Fruit fly (Drosophila melanogaster) whole organism, embryonic: ENCODE data around the gene CG14252.

Experiments
- ATbp ChIP-seq: fragments of 200-800 bp; sonication (Bioruptor generic); optimal IDR thresholded peaks from 2 replicates; lab custom pipeline; 2017; ENCODE audit warnings: missing biosample characterization, mild to moderate bottlenecking, missing genetic modification characterization, missing genetic modification reagents
- Bdp1 ChIP-seq: fragments of 200-800 bp; sonication (Bioruptor generic); optimal IDR thresholded peaks from 3 replicates; lab custom pipeline; 2016; ENCODE audit warnings: missing biosample characterization, missing genetic modification characterization
- Bgb ChIP-seq: fragments of 200-800 bp; sonication (Bioruptor generic); IDR thresholded peaks from 2 replicates; pipeline ENCODE4 v1.3.6; 2022; ENCODE audit warnings: missing biosample characterization, missing genetic modification characterization; ENCODE audit not compliant: partially characterized antibody
- CG10147 ChIP-seq: fragments of 200-800 bp; sonication (Bioruptor generic); optimal IDR thresholded peaks from 2 replicates; lab custom pipeline; 2019; ENCODE audit warnings: missing biosample characterization, mild to moderate bottlenecking, missing genetic modification characterization, moderate library complexity
- CG10959 ChIP-seq: fragments of 200-800 bp; sonication (Bioruptor generic); IDR thresholded peaks from 2 replicates; pipeline ENCODE4 v1.3.6; 2022; ENCODE audit warnings: missing biosample characterization, missing genetic modification characterization
- CG11398 ChIP-seq: fragments of 200-800 bp; sonication (Bioruptor generic); optimal IDR thresholded peaks from 2 replicates; lab custom pipeline; 2016; ENCODE audit warnings: missing biosample characterization, missing genetic modification characterization
- CG11560 ChIP-seq: fragments of 200-800 bp; sonication (Bioruptor generic); IDR thresholded peaks from 3 replicates; pipeline ENCODE4 v1.3.6; 2022; ENCODE audit warnings: missing biosample characterization, missing genetic modification characterization
- CG12071 ChIP-seq: fragments of 200-800 bp; sonication (Bioruptor generic); optimal IDR thresholded peaks from 3 replicates; lab custom pipeline; 2018; ENCODE audit warnings: missing biosample characterization, mild to moderate bottlenecking, missing genetic modification characterization
- CG12391 ChIP-seq: fragments of 200-800 bp; sonication (Bioruptor generic); optimal IDR thresholded peaks from 3 replicates; lab custom pipeline; 2018; ENCODE audit warnings: missing biosample characterization, mild to moderate bottlenecking, missing genetic modification characterization, moderate library complexity
- CG13287 ChIP-seq: fragments of 200-800 bp; sonication (Bioruptor generic); IDR thresholded peaks from 2 replicates; pipeline ENCODE4 v1.3.6; 2022; ENCODE audit warnings: missing biosample characterization, missing genetic modification characterization; ENCODE audit not compliant: partially characterized antibody
- CG15011 ChIP-seq: fragments of 200-800 bp; sonication (Bioruptor generic); optimal IDR thresholded peaks from 3 replicates; lab custom pipeline; 2018; ENCODE audit warnings: missing biosample characterization, mild to moderate bottlenecking, missing genetic modification characterization
- CG15696 ChIP-seq: fragments of 200-800 bp; sonication (Bioruptor generic); optimal IDR thresholded peaks from 2 replicates; lab custom pipeline; 2019; ENCODE audit warnings: missing biosample characterization, mild to moderate bottlenecking, missing genetic modification characterization, moderate library complexity
- CG17359 ChIP-seq: fragments of 200-800 bp; sonication (Bioruptor generic); optimal IDR thresholded peaks from 3 replicates; lab custom pipeline; 2018; ENCODE audit warnings: missing biosample characterization, mild to moderate bottlenecking, missing genetic modification characterization, moderate library complexity
- CG17361 ChIP-seq: fragments of 200-800 bp; sonication (Bioruptor generic); IDR thresholded peaks from 3 replicates; pipeline ENCODE4 v1.3.6; 2022; ENCODE audit warnings: missing biosample characterization, missing genetic modification characterization
- CG17802 ChIP-seq: fragments of 200-800 bp; sonication (Bioruptor generic); optimal IDR thresholded peaks from 2 replicates; lab custom pipeline; 2018; ENCODE audit warnings: missing biosample characterization, mild to moderate bottlenecking, missing genetic modification characterization, moderate library complexity
- CG17912 ChIP-seq: fragments of 200-800 bp; sonication (Bioruptor generic); optimal IDR thresholded peaks from 2 replicates; lab custom pipeline; 2018; ENCODE audit warnings: missing biosample characterization, mild to moderate bottlenecking, missing genetic modification characterization
- CG30403 ChIP-seq: fragments of 200-800 bp; sonication (Bioruptor generic); optimal IDR thresholded peaks from 3 replicates; lab custom pipeline; 2016; ENCODE audit warnings: missing biosample characterization, missing genetic modification characterization
- CG8388 ChIP-seq: fragments of 200-800 bp; sonication (Bioruptor generic); optimal IDR thresholded peaks from 2 replicates; lab custom pipeline; 2019; ENCODE audit warnings: missing biosample characterization, mild to moderate bottlenecking, missing genetic modification characterization, moderate library complexity
- CG8765 ChIP-seq: fragments of 200-800 bp; sonication (Bioruptor generic); IDR thresholded peaks from 2 replicates; pipeline ENCODE4 v1.3.6; 2022; ENCODE audit warnings: missing biosample characterization, missing genetic modification characterization
- CG9609 ChIP-seq: fragments of 200-800 bp; sonication (Bioruptor generic); optimal IDR thresholded peaks from 3 replicates; lab custom pipeline; 2016; ENCODE audit warnings: missing biosample characterization, missing genetic modification characterization
- Dip2 ChIP-seq: fragments of 200-800 bp; sonication (Bioruptor generic); IDR thresholded peaks from 2 replicates; pipeline ENCODE4 v1.3.6; 2022; ENCODE audit warnings: missing biosample characterization, missing genetic modification characterization
- Fer1 ChIP-seq: fragments of 200-800 bp; sonication (Bioruptor generic); optimal IDR thresholded peaks from 2 replicates; lab custom pipeline; 2017; ENCODE audit warnings: missing biosample characterization, mild to moderate bottlenecking, missing genetic modification characterization
- Hmx ChIP-seq: fragments of 200-800 bp; sonication (Bioruptor generic); optimal IDR thresholded peaks from 2 replicates; lab custom pipeline; 2016; ENCODE audit warnings: missing biosample characterization, missing genetic modification characterization
- Hr3 ChIP-seq: fragments of 200-800 bp; sonication (Bioruptor generic); optimal IDR thresholded peaks from 3 replicates; lab custom pipeline; 2016; ENCODE audit warnings: missing biosample characterization, missing genetic modification characterization
- Hsf ChIP-seq: fragments of 200-800 bp; sonication (Bioruptor generic); optimal IDR thresholded peaks from 3 replicates; lab custom pipeline; 2016; ENCODE audit warnings: missing biosample characterization, missing genetic modification characterization
- Meics ChIP-seq: fragments of 200-800 bp; sonication (Bioruptor generic); optimal IDR thresholded peaks from 2 replicates; lab custom pipeline; 2017; ENCODE audit warnings: missing biosample characterization, mild to moderate bottlenecking, missing genetic modification characterization
- Nf-YC ChIP-seq: fragments of 200-800 bp; optimal IDR thresholded peaks from 3 replicates; lab custom pipeline; 2019; ENCODE audit warnings: missing biosample characterization, mild to moderate bottlenecking, missing genetic modification characterization, moderate library complexity
- Ravus ChIP-seq: fragments of 200-800 bp; sonication (Bioruptor generic); IDR thresholded peaks from 2 replicates; pipeline ENCODE4 v1.3.6; 2022; ENCODE audit warnings: missing biosample characterization, missing genetic modification characterization
- al ChIP-seq: fragments of 200-800 bp; sonication (Bioruptor generic); IDR thresholded peaks from 2 replicates; pipeline ENCODE4 v1.3.6; 2022; ENCODE audit warnings: missing biosample characterization, missing genetic modification characterization
- aop ChIP-seq: fragments of 200-800 bp; sonication (Bioruptor generic); IDR thresholded peaks from 2 replicates; pipeline ENCODE4 v1.3.6; 2022; ENCODE audit warnings: missing biosample characterization, missing genetic modification characterization
- dati ChIP-seq: fragments of 200-800 bp; sonication (Bioruptor generic); IDR thresholded peaks from 2 replicates; pipeline ENCODE4 v1.3.6; 2022; ENCODE audit warnings: missing biosample characterization, missing genetic modification characterization
- fd64A ChIP-seq: fragments of 200-800 bp; sonication (Bioruptor generic); optimal IDR thresholded peaks from 3 replicates; lab custom pipeline; 2018; ENCODE audit warnings: missing biosample characterization, mild to moderate bottlenecking, missing genetic modification characterization
- h ChIP-seq: fragments of >200 bp; optimal IDR thresholded peaks from 2 replicates; lab custom pipeline; 2017
- hbn ChIP-seq: fragments of 200-800 bp; sonication (Bioruptor generic); IDR thresholded peaks from 2 replicates; pipeline ENCODE4 v1.3.6; 2022; ENCODE audit warnings: missing biosample characterization, missing genetic modification characterization; ENCODE audit not compliant: partially characterized antibody
- inv ChIP-seq: fragments of 200-800 bp; sonication (Bioruptor generic); IDR thresholded peaks from 2 replicates; pipeline ENCODE4 v1.3.6; 2022; ENCODE audit warnings: missing biosample characterization, missing genetic modification characterization; ENCODE audit not compliant: partially characterized antibody
- ken ChIP-seq: fragments of 200-800 bp; sonication (Bioruptor generic); IDR thresholded peaks from 3 replicates; pipeline ENCODE4 v1.3.6; 2022; ENCODE audit warnings: missing biosample characterization, missing genetic modification characterization
- lab ChIP-seq: fragments of 200-800 bp; sonication (Bioruptor generic); optimal IDR thresholded peaks from 3 replicates; lab custom pipeline; 2017; ENCODE audit warnings: missing biosample characterization, missing genetic modification characterization, mild to moderate bottlenecking, moderate library complexity, missing genetic modification reagents
- mam ChIP-seq: fragments of 200-800 bp; sonication (Bioruptor generic); optimal IDR thresholded peaks from 3 replicates; lab custom pipeline; 2016; ENCODE audit warnings: missing biosample characterization, missing genetic modification characterization
- mld ChIP-seq: fragments of 200-800 bp; sonication (Bioruptor generic); IDR thresholded peaks from 3 replicates; pipeline ENCODE4 v1.3.6; 2022; ENCODE audit warnings: missing biosample characterization, missing genetic modification characterization; ENCODE audit not compliant: partially characterized antibody
- nerfin-1 ChIP-seq: fragments of 200-800 bp; sonication (Bioruptor generic); optimal IDR thresholded peaks from 3 replicates; lab custom pipeline; 2019; ENCODE audit warnings: missing biosample characterization, mild to moderate bottlenecking, missing genetic modification characterization, moderate library complexity
- nom ChIP-seq: fragments of 200-800 bp; sonication (Bioruptor generic); optimal IDR thresholded peaks from 2 replicates; lab custom pipeline; 2017; ENCODE audit warnings: missing biosample characterization, missing genetic modification characterization, mild to moderate bottlenecking, moderate library complexity, missing genetic modification reagents
- pb ChIP-seq: fragments of 200-800 bp; sonication (Bioruptor generic); optimal IDR thresholded peaks from 3 replicates; lab custom pipeline; 2016; ENCODE audit warnings: missing biosample characterization, missing genetic modification characterization
- pfk ChIP-seq: fragments of 200-800 bp; sonication (Bioruptor generic); optimal IDR thresholded peaks from 2 replicates; lab custom pipeline; 2018; ENCODE audit warnings: missing biosample characterization, mild to moderate bottlenecking, missing genetic modification characterization, moderate library complexity
- run ChIP-seq: fragments of 200-800 bp; sonication (Bioruptor generic); optimal IDR thresholded peaks from 3 replicates; lab custom pipeline; 2018; ENCODE audit warnings: missing biosample characterization, mild to moderate bottlenecking, missing genetic modification characterization
- sd ChIP-seq: fragments of 200-800 bp; sonication (Bioruptor generic); optimal IDR thresholded peaks from 3 replicates; lab custom pipeline; 2018; ENCODE audit warnings: missing biosample characterization, mild to moderate bottlenecking, missing genetic modification characterization, moderate library complexity
- slou ChIP-seq: fragments of 200-800 bp; sonication (Bioruptor generic); optimal IDR thresholded peaks from 3 replicates; lab custom pipeline; 2016; ENCODE audit warnings: missing biosample characterization, missing genetic modification characterization
- sna ChIP-seq: fragments of 200-800 bp; sonication (Bioruptor generic); IDR thresholded peaks from 2 replicates; pipeline ENCODE4 v1.3.6; 2022; ENCODE audit warnings: missing biosample characterization, missing genetic modification characterization; ENCODE audit not compliant: partially characterized antibody
- sr ChIP-seq: fragments of 200-800 bp; sonication (Bioruptor generic); IDR thresholded peaks from 3 replicates; pipeline ENCODE4 v1.3.6; 2022; ENCODE audit warnings: missing biosample characterization, missing genetic modification characterization
- zfh1 ChIP-seq: fragments of 200-800 bp; sonication (Bioruptor generic); IDR thresholded peaks from 3 replicates; pipeline ENCODE4 v1.3.6; 2022; ENCODE audit warnings: missing biosample characterization, missing genetic modification characterization

CG14252 gene

dm6 chr3R:26968823-26969638 is 23.7 kb downstream of the CG14252 start:
- TF ChIP-seq pfk = no peak
- TF ChIP-seq CG12391 = peak; percentile 58
- TF ChIP-seq aop = no peak
- 0 out of 2 replicates have a peak, but pooled peaks have one; percentile 10 for TF ChIP-seq al (GFP tag; lab: Robert Waterston, UW)
- no peak for TF ChIP-seq CG13287 (GFP tag; lab: Robert Waterston, UW)
- TF ChIP-seq fd64A (GFP tag; lab: Kevin White, UChicago) = no peak
- no peak for TF ChIP-seq mam (GFP tag; lab: Kevin White, UChicago)
- no peak for TF ChIP-seq CG8765 (GFP tag; lab: Robert Waterston, UW)
- no peak for TF ChIP-seq Hmx (GFP tag; lab: Kevin White, UChicago)
- no peak for TF ChIP-seq CG15696 (tag; lab: Kevin White, UChicago)
- TF ChIP-seq lab (GFP tag; lab: Kevin White, UChicago) = no peak
- TF ChIP-seq sr (GFP tag; lab: Robert Waterston, UW) = no peak
- no peak for TF ChIP-seq CG17359 (tag; lab: Kevin White, UChicago)
- peak; percentile 13 for TF ChIP-seq CG10147
- no peak for TF ChIP-seq Hsf
- peak; percentile 24 for TF ChIP-seq CG30403 (GFP tag; lab: Kevin White, UChicago)
- TF ChIP-seq hbn (GFP tag; lab: Robert Waterston, UW) = no peak
- no peak for TF ChIP-seq CG11398 (GFP tag; lab: Kevin White, UChicago)
- TF ChIP-seq Fer1 (GFP tag; lab: Kevin White, UChicago) = no peak
- TF ChIP-seq Ravus (GFP tag; lab: Robert Waterston, UW) = no peak
- TF ChIP-seq sd (tag; lab: Kevin White, UChicago) = peak; percentile 58
- peak; percentile 52; the same call in 2 of the 3 replicates for TF ChIP-seq CG17361 (GFP tag; lab: Robert Waterston, UW)
- TF ChIP-seq pb (GFP tag; lab: Kevin White, UChicago) = no peak
- no peak for TF ChIP-seq zfh1 (GFP tag; lab: Robert Waterston, UW)
- TF ChIP-seq CG9609 (GFP tag; lab: Kevin White, UChicago) = no peak
- TF ChIP-seq run (tag; lab: Kevin White, UChicago) = no peak
- TF ChIP-seq dati (GFP tag; lab: Robert Waterston, UW) = no peak
- TF ChIP-seq Hr3 (GFP tag; lab: Kevin White, UChicago) = peak; percentile 14
- peak; percentile 20 for TF ChIP-seq CG8388 (GFP tag; lab: Kevin White, UChicago)
- no peak for TF ChIP-seq CG17912 (GFP tag; lab: Kevin White, UChicago)
- no peak for TF ChIP-seq slou (GFP tag; lab: Kevin White, UChicago)
- no peak for TF ChIP-seq CG12071 (GFP tag; lab: Kevin White, UChicago)
- no peak for TF ChIP-seq CG17802 (tag; lab: Kevin White, UChicago)
- TF ChIP-seq Meics (GFP tag; lab: Kevin White, UChicago) = no peak
- TF ChIP-seq nom (GFP tag; lab: Kevin White, UChicago) = no peak
- TF ChIP-seq Bdp1 (GFP tag; lab: Kevin White, UChicago) = no peak
- TF ChIP-seq mld (GFP tag; lab: Robert Waterston, UW) = no peak
- no peak for TF ChIP-seq ken (GFP tag; lab: Robert Waterston, UW)
- no peak for TF ChIP-seq Dip2 (GFP tag; lab: Robert Waterston, UW)
- TF ChIP-seq h (lab: Kevin White, UChicago) = no peak
- TF ChIP-seq CG15011 (GFP tag; lab: Kevin White, UChicago) = no peak
- no peak for TF ChIP-seq sna (GFP tag; lab: Robert Waterston, UW)
- no peak for TF ChIP-seq nerfin-1
- TF ChIP-seq ATbp = peak; percentile 3
- no peak for TF ChIP-seq inv (GFP tag; lab: Robert Waterston, UW)
- no peak for TF ChIP-seq Bgb (GFP tag; lab: Robert Waterston, UW)
- TF ChIP-seq CG10959 (GFP tag; lab: Robert Waterston, UW) = no peak
- no peak for TF ChIP-seq CG11560 (tag; lab: Robert Waterston, UW)
- peak; percentile 17 for TF ChIP-seq Nf-YC
